Fruit fly (Drosophila melanogaster): Measurements from ENCODE around the gene SecS.

- no peak for TF ChIP-seq ttk (optimal IDR thresholded peaks at IDR 0.05)
- TF ChIP-seq Sin3A (optimal IDR thresholded peaks at IDR 0.05): no peak
Observed at dm6 chr3R:5620387-5620956, 19.2 kb downstream of the SecS start.
